Worm (Caenorhabditis elegans) whole organism, L3 larva: ENCODE measurements around the gene aat-6.

ENCODE experiments used
- aly-2 ChIP-seq: fragments of 150-350 bp; optimal IDR thresholded peaks from 2 replicates; lab custom pipeline; 2014; ENCODE audit warnings: missing biosample characterization, missing genetic modification characterization
- ama-1 ChIP-seq: fragments of 150-350 bp; optimal IDR thresholded peaks from 2 replicates; lab custom pipeline; 2018
- daf-12 ChIP-seq: fragments of 150-350 bp; optimal IDR thresholded peaks from 2 replicates; lab custom pipeline; 2014; ENCODE audit warnings: missing biosample characterization, missing genetic modification reagents, missing genetic modification characterization
- elt-3 ChIP-seq, 3 experiments: fragments of 150-350 bp in 1 of 3; sonication (generic microtip) in 2 of 3; optimal IDR thresholded peaks; 2 replicates in 2 of 3; 4 replicates in 1 of 3; lab custom pipeline; 2014 to 2017; ENCODE audit warnings: missing biosample characterization in 3 of 3, missing genetic modification characterization in 3 of 3
- nhr-11 ChIP-seq: fragments of 150-350 bp; optimal IDR thresholded peaks from 2 replicates; lab custom pipeline; 2014; ENCODE audit warnings: missing biosample characterization, missing genetic modification characterization
- nhr-23 ChIP-seq: fragments of 150-350 bp; optimal IDR thresholded peaks from 2 replicates; lab custom pipeline; 2014; ENCODE audit warnings: missing biosample characterization, missing genetic modification reagents, missing genetic modification characterization
- nhr-237 ChIP-seq: fragments of 150-350 bp; optimal IDR thresholded peaks from 2 replicates; lab custom pipeline; 2014; ENCODE audit warnings: missing biosample characterization, missing genetic modification characterization
- nhr-28 ChIP-seq: fragments of 150-350 bp; optimal IDR thresholded peaks from 2 replicates; lab custom pipeline; 2014; ENCODE audit warnings: missing biosample characterization, missing genetic modification characterization
- zag-1 ChIP-seq: fragments of 150-350 bp; optimal IDR thresholded peaks from 2 replicates; lab custom pipeline; 2014; ENCODE audit warnings: missing biosample characterization, missing genetic modification characterization

DNA sequence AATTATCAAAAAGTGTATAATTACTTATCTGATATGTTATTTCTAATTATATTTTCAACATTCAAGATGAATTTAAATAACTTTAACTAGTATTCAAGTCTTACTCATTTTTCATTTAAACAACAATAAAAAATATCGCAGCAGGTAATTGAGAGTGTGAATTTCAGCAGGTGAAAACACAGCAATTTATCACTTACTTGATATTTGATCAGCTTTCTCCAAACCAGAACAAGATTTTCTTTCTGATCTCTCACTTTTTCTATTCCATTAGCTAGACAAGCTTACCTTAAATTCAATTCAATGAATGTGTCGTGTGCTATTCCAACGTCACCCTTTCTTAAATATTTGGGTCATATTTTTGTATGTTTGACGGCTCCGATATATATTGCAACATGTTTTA is 15.1 kb upstream of the aat-6 start, which contains the start of gene srh-1:
- TF ChIP-seq nhr-23 (no peak), zag-1 (tag; lab: Kevin White, UChicago) (no peak), ama-1 (lab: Kevin White, UChicago) (no peak), nhr-11 (tag; lab: Kevin White, UChicago) (no peak), nhr-28 (no peak), aly-2 (no peak), elt-3 (tag; optimal IDR thresholded peaks at IDR 0.05; lab: Kevin White, UChicago) (no peak), nhr-237 (tag; lab: Kevin White, UChicago) (no peak), daf-12 (tag; lab: Kevin White, UChicago) (no peak)
